Fruit fly (Drosophila melanogaster): ENCODE data around the gene CG42395.

Gene CG42395

dm6 chrX:9584104-9584947 lies 8.3 kb upstream of the CG42395 start:
- TF ChIP-seq dmrt93B (GFP tag; optimal IDR thresholded peaks at IDR 0.05), result peak; percentile 36
- TF ChIP-seq Hr83 (GFP tag; optimal IDR thresholded peaks at IDR 0.05; ENCODE audit: poor library complexity, severe bottlenecking), result peak; percentile 77
- TF ChIP-seq Jra (GFP tag; optimal IDR thresholded peaks at IDR 0.05), result peak; percentile 31
- no peak for TF ChIP-seq pan (optimal IDR thresholded peaks at IDR 0.05)
- peak; percentile 82 for TF ChIP-seq Hnf4 (GFP tag; optimal IDR thresholded peaks at IDR 0.05)
- TF ChIP-seq fru (GFP tag; optimal IDR thresholded peaks at IDR 0.05), result peak; percentile 14
- TF ChIP-seq HLH106 (tag; optimal IDR thresholded peaks at IDR 0.05), result peak; percentile 21
- TF ChIP-seq Rel (GFP tag; optimal IDR thresholded peaks at IDR 0.05), result peak; percentile 57
- peak; percentile 73 for TF ChIP-seq Rel (tag; optimal IDR thresholded peaks at IDR 0.05)
- no peak for TF ChIP-seq Myc (optimal IDR thresholded peaks at IDR 0.05)
- peak; percentile 94 for TF ChIP-seq CrebA (GFP tag; optimal IDR thresholded peaks at IDR 0.05; ENCODE audit: borderline replicate concordance)
- TF ChIP-seq OdsH (GFP tag; optimal IDR thresholded peaks at IDR 0.05), result no peak
- peak; percentile 22 for TF ChIP-seq Mio (GFP tag; optimal IDR thresholded peaks at IDR 0.05)
- TF ChIP-seq tai (GFP tag; optimal IDR thresholded peaks at IDR 0.05), result peak; percentile 69
- no peak for TF ChIP-seq CG9705 (GFP tag; optimal IDR thresholded peaks at IDR 0.05)
- TF ChIP-seq dl (GFP tag; optimal IDR thresholded peaks at IDR 0.05; ENCODE audit: insufficient read depth in 1 of 2, partially characterized antibody in 2 of 2), result peak in 1 of 2 experiments; percentile 79
- TF ChIP-seq Dif (GFP tag; optimal IDR thresholded peaks at IDR 0.05; ENCODE audit: partially characterized antibody), result peak; percentile 71
- no peak for TF ChIP-seq Abd-B (GFP tag; optimal IDR thresholded peaks at IDR 0.05)
- TF ChIP-seq sv (GFP tag; optimal IDR thresholded peaks at IDR 0.05), result no peak
- TF ChIP-seq jim (GFP tag; optimal IDR thresholded peaks at IDR 0.05), result no peak
- TF ChIP-seq brk (GFP tag; optimal IDR thresholded peaks at IDR 0.05), result peak; percentile 58
- peak; percentile 23 for TF ChIP-seq rgr (GFP tag; optimal IDR thresholded peaks at IDR 0.05)
- TF ChIP-seq br (GFP tag; optimal IDR thresholded peaks at IDR 0.05), result peak; percentile 24
- peak; percentile 36 for TF ChIP-seq psq (GFP tag; optimal IDR thresholded peaks at IDR 0.05)
- no peak for TF ChIP-seq usp (GFP tag; optimal IDR thresholded peaks at IDR 0.05)
- TF ChIP-seq GATAd (GFP tag; optimal IDR thresholded peaks at IDR 0.05), result no peak
- peak; percentile 70 for TF ChIP-seq h (GFP tag; optimal IDR thresholded peaks at IDR 0.05)
- TF ChIP-seq dsf (GFP tag; optimal IDR thresholded peaks at IDR 0.05; ENCODE audit: borderline replicate concordance), result no peak
- peak; percentile 78 for TF ChIP-seq woc (GFP tag; optimal IDR thresholded peaks at IDR 0.05)

- TF ChIP-seq woc (GFP tag; optimal IDR thresholded peaks at IDR 0.05), result no peak
- TF ChIP-seq Abd-B (GFP tag; optimal IDR thresholded peaks at IDR 0.05), result no peak
- TF ChIP-seq Vsx2 (GFP tag; optimal IDR thresholded peaks at IDR 0.05; ENCODE audit: partially characterized antibody), result no peak
- peak; percentile 74 for TF ChIP-seq Sp1 (GFP tag; optimal IDR thresholded peaks at IDR 0.05)
- TF ChIP-seq Jra (GFP tag; optimal IDR thresholded peaks at IDR 0.05), result no peak
- no peak for TF ChIP-seq brk (GFP tag; optimal IDR thresholded peaks at IDR 0.05)
- TF ChIP-seq N (GFP tag; optimal IDR thresholded peaks at IDR 0.05), result no peak
- TF ChIP-seq foxo (GFP tag; optimal IDR thresholded peaks at IDR 0.05), result peak in 1 of 2 experiments; percentile 86
- TF ChIP-seq psq (GFP tag; optimal IDR thresholded peaks at IDR 0.05), result peak; percentile 37
- TF ChIP-seq Dif (GFP tag; optimal IDR thresholded peaks at IDR 0.05; ENCODE audit: partially characterized antibody), result no peak
- no peak for TF ChIP-seq tai (GFP tag; optimal IDR thresholded peaks at IDR 0.05)
- TF ChIP-seq Hr78 (GFP tag; optimal IDR thresholded peaks at IDR 0.05), result no peak
- TF ChIP-seq br (GFP tag; optimal IDR thresholded peaks at IDR 0.05), result peak; percentile 46
- peak; percentile 17 for TF ChIP-seq CG32264 (GFP tag; optimal IDR thresholded peaks at IDR 0.05)
- no peak for TF ChIP-seq GATAd (GFP tag; optimal IDR thresholded peaks at IDR 0.05)
- no peak for TF ChIP-seq dl (GFP tag; optimal IDR thresholded peaks at IDR 0.05; ENCODE audit: insufficient read depth in 1 of 2, partially characterized antibody in 2 of 2)
- peak; percentile 79 for TF ChIP-seq OdsH (GFP tag; optimal IDR thresholded peaks at IDR 0.05)
- no peak for TF ChIP-seq Dfd (GFP tag; optimal IDR thresholded peaks at IDR 0.05)
- TF ChIP-seq usp (GFP tag; optimal IDR thresholded peaks at IDR 0.05), result no peak
- TF ChIP-seq h (GFP tag; optimal IDR thresholded peaks at IDR 0.05), result peak; percentile 65
- TF ChIP-seq dmrt93B (GFP tag; optimal IDR thresholded peaks at IDR 0.05), result peak; percentile 62
- peak; percentile 28 for TF ChIP-seq CrebA (GFP tag; optimal IDR thresholded peaks at IDR 0.05; ENCODE audit: borderline replicate concordance)
- TF ChIP-seq lola (GFP tag; optimal IDR thresholded peaks at IDR 0.05), result no peak
- peak; percentile 75 for TF ChIP-seq rgr (GFP tag; optimal IDR thresholded peaks at IDR 0.05)
- peak; percentile 89 for TF ChIP-seq sv (GFP tag; optimal IDR thresholded peaks at IDR 0.05)
- TF ChIP-seq CG9705 (GFP tag; optimal IDR thresholded peaks at IDR 0.05), result peak; percentile 16
- TF ChIP-seq HLH106 (tag; optimal IDR thresholded peaks at IDR 0.05), result peak; percentile 79
- TF ChIP-seq fru (GFP tag; optimal IDR thresholded peaks at IDR 0.05), result peak; percentile 81
- no peak for TF ChIP-seq Hr83 (GFP tag; optimal IDR thresholded peaks at IDR 0.05; ENCODE audit: poor library complexity, severe bottlenecking)
- no peak for TF ChIP-seq pan (optimal IDR thresholded peaks at IDR 0.05)
- no peak for TF ChIP-seq dsf (GFP tag; optimal IDR thresholded peaks at IDR 0.05; ENCODE audit: borderline replicate concordance)
- TF ChIP-seq Myc (optimal IDR thresholded peaks at IDR 0.05), result no peak
- TF ChIP-seq sage (GFP tag; optimal IDR thresholded peaks at IDR 0.05), result peak; percentile 58
- peak; percentile 49 for TF ChIP-seq Rel (GFP tag; optimal IDR thresholded peaks at IDR 0.05)
- no peak for TF ChIP-seq Rel (tag; optimal IDR thresholded peaks at IDR 0.05)
- TF ChIP-seq Hnf4 (GFP tag; optimal IDR thresholded peaks at IDR 0.05), result no peak
- no peak for TF ChIP-seq Mio (GFP tag; optimal IDR thresholded peaks at IDR 0.05)
- peak; percentile 69 for TF ChIP-seq ey (GFP tag; optimal IDR thresholded peaks at IDR 0.05)
- TF ChIP-seq jim (GFP tag; optimal IDR thresholded peaks at IDR 0.05), result no peak
These were observed 7.5 kb upstream of the CG42395 start for dm6 chrX:9583440-9584103.

Data from whole organism, wandering third instar larva.